Worm (Caenorhabditis elegans) whole organism, L3 larva: ENCODE data around the gene gfi-3.

Experiments
- R02D3.7 ChIP-seq: fragments of 150-350 bp; optimal IDR thresholded peaks from 2 replicates; lab custom pipeline; 2014; ENCODE audit warnings: missing biosample characterization, missing genetic modification characterization
- fkh-2 ChIP-seq: fragments of 150-350 bp; optimal IDR thresholded peaks from 2 replicates; lab custom pipeline; 2014; ENCODE audit warnings: missing biosample characterization, missing genetic modification reagents, missing genetic modification characterization
- fos-1 ChIP-seq: fragments of 150-350 bp; optimal IDR thresholded peaks from 2 replicates; lab custom pipeline; 2014; ENCODE audit warnings: missing biosample characterization, missing genetic modification characterization

- TF ChIP-seq fkh-2 (no peak), fos-1 (tag; lab: Kevin White, UChicago) (no peak), R02D3.7 (tag; lab: Kevin White, UChicago) (no peak)
Measured at ce11 chrX:14444701-14445100, 35.7 kb upstream of the gfi-3 start, which contains the start of gene F23D12.4.
